Worm (Caenorhabditis elegans): ENCODE results near the gene C04E6.5.

- TF ChIP-seq ceh-36 (tag; optimal IDR thresholded peaks at IDR 0.05) (no peak), ama-1 (optimal IDR thresholded peaks at IDR 0.05) (no peak), tbx-37 (GFP tag; conservative IDR thresholded peaks at IDR 0.05) (no peak)
Measured at ce11 chrV:5901833-5902232, at the start of gene C04E6.5.

Data from whole organism, early embryonic.